Fruit fly (Drosophila melanogaster) whole organism, wandering third instar larva: ENCODE data around the gene IFT57.

ENCODE experiments used
- Abd-B ChIP-seq: fragments of >200 bp; optimal IDR thresholded peaks from 2 replicates; lab custom pipeline; 2017; ENCODE audit warnings: missing biosample characterization, missing genetic modification characterization
- CG32264 ChIP-seq: fragments of 200-800 bp; sonication (Bioruptor generic); optimal IDR thresholded peaks from 2 replicates; lab custom pipeline; 2016; ENCODE audit warnings: missing biosample characterization, missing genetic modification characterization
- CrebA ChIP-seq: fragments of 200-800 bp; sonication (Bioruptor generic); optimal IDR thresholded peaks from 2 replicates; lab custom pipeline; 2016; ENCODE audit warnings: missing biosample characterization, mild to moderate bottlenecking, missing genetic modification characterization, borderline replicate concordance
- Dfd ChIP-seq: fragments of >200 bp; optimal IDR thresholded peaks from 2 replicates; lab custom pipeline; 2017; ENCODE audit warnings: missing biosample characterization, missing genetic modification characterization
- Dif ChIP-seq: fragments of 200-275, 200-300 bp; sonication (Bioruptor generic); optimal IDR thresholded peaks from 2 replicates; lab custom pipeline; 2018; ENCODE audit warnings: missing biosample characterization, missing genetic modification characterization; ENCODE audit not compliant: partially characterized antibody
- HLH106 ChIP-seq: fragments of 200-800 bp; optimal IDR thresholded peaks from 3 replicates; lab custom pipeline; 2019; ENCODE audit warnings: missing biosample characterization, mild to moderate bottlenecking, missing genetic modification characterization, moderate library complexity
- Hnf4 ChIP-seq: fragments of 200-800 bp; sonication (Bioruptor generic); optimal IDR thresholded peaks from 2 replicates; lab custom pipeline; 2016; ENCODE audit warnings: missing biosample characterization, mild to moderate bottlenecking, missing genetic modification characterization
- Hr78 ChIP-seq: fragments of >200 bp; optimal IDR thresholded peaks from 2 replicates; lab custom pipeline; 2017; ENCODE audit warnings: missing biosample characterization, missing genetic modification characterization
- Hr83 ChIP-seq: fragments of 200-300 bp; sonication (Bioruptor generic); optimal IDR thresholded peaks from 2 replicates; lab custom pipeline; 2016; ENCODE audit warnings: missing biosample characterization, mild to moderate bottlenecking, missing genetic modification characterization, moderate library complexity; ENCODE audit not compliant: poor library complexity, severe bottlenecking
- Myc ChIP-seq: fragments of >200 bp; optimal IDR thresholded peaks from 2 replicates; lab custom pipeline; 2017
- N ChIP-seq: fragments of >200 bp; optimal IDR thresholded peaks from 2 replicates; lab custom pipeline; 2018; ENCODE audit warnings: missing biosample characterization, missing external identifiers, missing genetic modification characterization
- OdsH ChIP-seq: fragments of 200-800 bp; sonication (Bioruptor generic); optimal IDR thresholded peaks from 2 replicates; lab custom pipeline; 2016; ENCODE audit warnings: missing biosample characterization, mild to moderate bottlenecking, missing genetic modification characterization
- Rel ChIP-seq, 2 experiments: fragments of 200-800 bp; sonication (Bioruptor generic) in 1 of 2; optimal IDR thresholded peaks; 2 replicates in 1 of 2; 3 replicates in 1 of 2; lab custom pipeline; 2016 to 2019; ENCODE audit warnings: mild to moderate bottlenecking in 2 of 2, missing biosample characterization in 2 of 2, missing genetic modification characterization in 2 of 2, moderate library complexity in 1 of 2
- Sp1 ChIP-seq: fragments of 200-800 bp; sonication (Bioruptor generic); optimal IDR thresholded peaks from 3 replicates; lab custom pipeline; 2019; ENCODE audit warnings: missing biosample characterization, mild to moderate bottlenecking, missing genetic modification characterization, moderate library complexity
- Vsx2 ChIP-seq: fragments of 200-300, 225-300 bp; sonication (Bioruptor generic); optimal IDR thresholded peaks from 2 replicates; lab custom pipeline; 2018; ENCODE audit warnings: missing biosample characterization, missing genetic modification characterization; ENCODE audit not compliant: partially characterized antibody
- dl ChIP-seq, 2 experiments: fragments of 175-275, 200-275 bp in 1 of 2; fragments of 200-275 bp in 1 of 2; sonication (Bioruptor generic); optimal IDR thresholded peaks; lab custom pipeline; 2018; ENCODE audit warnings: mild to moderate bottlenecking in 2 of 2, missing biosample characterization in 2 of 2, missing genetic modification characterization in 2 of 2, moderate library complexity in 2 of 2; ENCODE audit not compliant: partially characterized antibody in 2 of 2, insufficient read depth in 1 of 2
- dmrt93B ChIP-seq: fragments of 200-800 bp; sonication (Bioruptor generic); optimal IDR thresholded peaks from 2 replicates; lab custom pipeline; 2018; ENCODE audit warnings: missing biosample characterization, mild to moderate bottlenecking, missing genetic modification characterization
- ey ChIP-seq: fragments of 200-800 bp; sonication (Bioruptor generic); optimal IDR thresholded peaks from 2 replicates; lab custom pipeline; 2016; ENCODE audit warnings: missing biosample characterization, missing genetic modification characterization
- foxo ChIP-seq, 2 experiments: fragments of 200-800 bp; sonication (Bioruptor generic); optimal IDR thresholded peaks; 2 replicates in 1 of 2; 3 replicates in 1 of 2; lab custom pipeline; 2016 to 2017; ENCODE audit warnings: missing biosample characterization in 2 of 2, missing genetic modification characterization in 2 of 2
- fru ChIP-seq: fragments of 200-800 bp; sonication (Bioruptor generic); optimal IDR thresholded peaks from 3 replicates; lab custom pipeline; 2016; ENCODE audit warnings: missing biosample characterization, mild to moderate bottlenecking, missing genetic modification characterization
- h ChIP-seq: fragments of 200-800 bp; sonication (Bioruptor generic); optimal IDR thresholded peaks from 3 replicates; lab custom pipeline; 2016; ENCODE audit warnings: missing biosample characterization, mild to moderate bottlenecking, missing genetic modification characterization
- jim ChIP-seq: fragments of 175-275, 200-325 bp; sonication (Bioruptor generic); optimal IDR thresholded peaks from 2 replicates; lab custom pipeline; 2016; ENCODE audit warnings: missing biosample characterization, mild to moderate bottlenecking, missing genetic modification characterization
- lola ChIP-seq: fragments of >200 bp; optimal IDR thresholded peaks from 2 replicates; lab custom pipeline; 2017; ENCODE audit warnings: missing biosample characterization, missing genetic modification characterization
- psq ChIP-seq: fragments of 200-800 bp; sonication (Bioruptor generic); optimal IDR thresholded peaks from 3 replicates; lab custom pipeline; 2017; ENCODE audit warnings: missing biosample characterization, mild to moderate bottlenecking, missing genetic modification characterization, moderate library complexity
- sage ChIP-seq: fragments of 200-800 bp; sonication (Bioruptor generic); optimal IDR thresholded peaks from 2 replicates; lab custom pipeline; 2016; ENCODE audit warnings: missing biosample characterization, mild to moderate bottlenecking, missing genetic modification characterization
- sv ChIP-seq: fragments of 200-800 bp; sonication (Bioruptor generic); optimal IDR thresholded peaks from 3 replicates; lab custom pipeline; 2016; ENCODE audit warnings: missing biosample characterization, missing genetic modification characterization
- tai ChIP-seq: sonication (Bioruptor generic); optimal IDR thresholded peaks from 2 replicates; lab custom pipeline; 2016; ENCODE audit warnings: missing biosample characterization, missing genetic modification characterization
- usp ChIP-seq: fragments of >200 bp; optimal IDR thresholded peaks from 2 replicates; lab custom pipeline; 2017; ENCODE audit warnings: missing biosample characterization, missing genetic modification characterization
- woc ChIP-seq: sonication (Bioruptor generic); optimal IDR thresholded peaks from 2 replicates; lab custom pipeline; 2016; ENCODE audit warnings: missing biosample characterization, mild to moderate bottlenecking, missing genetic modification characterization

IFT57 gene

DNA sequence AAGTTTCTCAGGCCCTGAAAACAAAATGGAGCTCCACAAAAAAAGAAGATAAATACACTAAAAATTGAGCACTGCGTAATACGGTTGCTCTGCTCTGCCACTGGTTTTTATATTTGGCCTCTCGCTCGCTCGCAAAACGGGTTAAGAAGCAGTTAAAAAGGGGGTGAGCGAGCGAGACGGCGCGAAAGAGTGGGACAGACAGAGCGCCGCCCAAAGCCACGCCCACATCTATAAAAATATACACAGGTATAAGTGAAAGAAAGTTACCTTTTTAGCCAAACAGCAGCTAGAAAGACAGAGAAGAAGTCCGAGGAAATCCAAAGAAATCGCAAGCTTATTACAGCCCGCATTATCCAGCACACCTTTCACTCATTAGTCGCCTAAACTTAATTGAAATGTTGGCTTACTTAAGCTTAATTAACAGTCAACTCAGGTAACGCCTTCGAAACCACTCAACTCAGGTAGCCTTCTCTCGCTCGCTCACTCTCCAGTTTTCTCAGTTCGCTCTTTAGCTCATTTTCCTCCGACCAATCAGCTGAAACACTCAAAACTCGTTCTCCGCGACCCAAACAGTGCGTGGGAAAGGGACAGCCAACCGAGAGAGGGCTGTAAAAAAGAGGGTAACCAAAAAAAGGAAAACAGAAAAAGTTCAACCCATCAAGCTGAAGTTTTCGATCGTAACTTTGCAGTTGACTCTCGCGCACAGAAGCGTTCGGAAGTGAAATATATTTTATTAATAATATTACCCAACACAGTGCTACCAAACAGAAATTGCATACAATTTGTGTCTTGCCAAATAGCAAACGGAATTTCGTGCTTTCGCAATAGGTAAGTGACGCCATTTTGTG lies 8.2 kb downstream of the IFT57 start, which contains the start of gene drm:
Gene drm, plus strand, starts transcription at position 684 of the 848 bp plus-strand sequence.
- TF ChIP-seq tai (GFP tag; lab: Kevin White, UChicago) (no peak), Dif (GFP tag; lab: Kevin White, UChicago) (peak; percentile 78), Vsx2 (GFP tag; lab: Kevin White, UChicago) (peak; percentile 85), dl (GFP tag; optimal IDR thresholded peaks at IDR 0.05; lab: Kevin White, UChicago; ENCODE audit: insufficient read depth in 1 of 2, partially characterized antibody in 2 of 2) (peak in 1 of 2 experiments; percentile 38)

DNA sequence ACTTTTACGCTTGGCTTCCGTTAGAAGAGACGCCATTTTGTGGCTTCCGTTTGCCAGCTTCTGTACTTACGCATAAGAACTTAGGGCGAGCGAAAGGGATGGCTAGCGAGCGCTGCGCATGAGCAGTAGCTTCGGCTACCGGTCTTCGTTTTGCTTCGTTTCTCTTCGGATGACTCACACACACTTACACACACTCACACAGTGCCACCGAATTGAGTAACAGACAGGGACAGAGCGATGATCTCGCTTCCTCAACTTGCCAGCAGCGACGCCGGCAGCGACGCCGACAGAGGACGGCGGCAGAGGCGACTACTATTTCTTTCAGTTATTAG lies 8.8 kb downstream of the IFT57 start:
- no peak for TF ChIP-seq usp
- TF ChIP-seq Abd-B (GFP tag; lab: Kevin White, UChicago) = no peak
- no peak for TF ChIP-seq Dif (GFP tag; lab: Kevin White, UChicago)
- no peak for TF ChIP-seq ey (GFP tag; lab: Kevin White, UChicago)
- no peak for TF ChIP-seq Rel (GFP tag; optimal IDR thresholded peaks at IDR 0.05; lab: Kevin White, UChicago)
- TF ChIP-seq Rel (tag; optimal IDR thresholded peaks at IDR 0.05; lab: Kevin White, UChicago) = no peak
- no peak for TF ChIP-seq jim (GFP tag; lab: Kevin White, UChicago)
- TF ChIP-seq psq (GFP tag; lab: Kevin White, UChicago) = no peak
- TF ChIP-seq dmrt93B = no peak
- no peak for TF ChIP-seq sv (GFP tag; lab: Kevin White, UChicago)
- no peak for TF ChIP-seq CrebA (GFP tag; lab: Kevin White, UChicago)
- no peak for TF ChIP-seq h (GFP tag; lab: Kevin White, UChicago)
- TF ChIP-seq Dfd = no peak
- TF ChIP-seq Vsx2 (GFP tag; lab: Kevin White, UChicago) = no peak
- TF ChIP-seq OdsH (GFP tag; lab: Kevin White, UChicago) = no peak
- no peak for TF ChIP-seq sage (GFP tag; lab: Kevin White, UChicago)
- no peak for TF ChIP-seq Sp1 (GFP tag; lab: Kevin White, UChicago)
- TF ChIP-seq CG32264 (GFP tag; lab: Kevin White, UChicago) = no peak
- TF ChIP-seq, all 38 proteins: peak for 0

- TF ChIP-seq psq (GFP tag; lab: Kevin White, UChicago) (peak; percentile 39), N (GFP tag; lab: Kevin White, UChicago) (no peak), Hr83 (no peak), Dif (GFP tag; lab: Kevin White, UChicago) (peak; percentile 43), Vsx2 (GFP tag; lab: Kevin White, UChicago) (peak; percentile 23), Dfd (no peak), Rel (GFP tag; optimal IDR thresholded peaks at IDR 0.05; lab: Kevin White, UChicago) (no peak), Rel (tag; optimal IDR thresholded peaks at IDR 0.05; lab: Kevin White, UChicago) (peak; percentile 11)
- TF ChIP-seq, all 38 proteins: peak for 4
These were observed 9.4 kb downstream of the IFT57 start for dm6 chr2L:3539996-3540395.

DNA sequence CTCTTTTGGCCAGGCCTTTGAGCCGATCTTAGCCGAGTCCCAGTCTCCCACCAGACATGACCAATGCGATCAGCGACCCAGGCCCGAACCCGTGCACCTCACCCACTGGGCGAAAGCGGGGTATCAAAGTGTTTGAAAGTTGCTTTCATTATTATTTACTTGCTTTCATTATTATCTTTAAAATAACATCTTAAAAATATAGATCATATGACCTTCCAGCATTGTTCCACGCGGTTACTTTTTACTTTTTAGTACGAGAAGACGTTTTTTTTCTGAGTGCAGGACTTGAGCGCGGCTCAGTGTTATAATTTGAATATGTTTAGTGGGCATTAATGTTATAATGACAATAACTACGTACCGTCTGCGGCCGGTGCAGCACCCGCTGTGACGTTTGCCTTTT lies 12.5 kb downstream of the IFT57 start:
- TF ChIP-seq woc (no peak), fru (GFP tag; lab: Kevin White, UChicago) (peak; percentile 30), Hnf4 (peak; percentile 12), h (GFP tag; lab: Kevin White, UChicago) (peak; percentile 37), jim (GFP tag; lab: Kevin White, UChicago) (no peak), foxo (GFP tag; optimal IDR thresholded peaks at IDR 0.05; lab: Kevin White, UChicago) (peak in 1 of 2 experiments; percentile 17), Myc (lab: Kevin White, UChicago) (no peak), Hr78 (no peak), Sp1 (GFP tag; lab: Kevin White, UChicago) (peak; percentile 9), lola (GFP tag; lab: Kevin White, UChicago) (no peak), HLH106 (peak; percentile 55)
